Fruit fly (Drosophila melanogaster): Measurements from ENCODE around the gene Tango14.

The Tango14 gene

DNA sequence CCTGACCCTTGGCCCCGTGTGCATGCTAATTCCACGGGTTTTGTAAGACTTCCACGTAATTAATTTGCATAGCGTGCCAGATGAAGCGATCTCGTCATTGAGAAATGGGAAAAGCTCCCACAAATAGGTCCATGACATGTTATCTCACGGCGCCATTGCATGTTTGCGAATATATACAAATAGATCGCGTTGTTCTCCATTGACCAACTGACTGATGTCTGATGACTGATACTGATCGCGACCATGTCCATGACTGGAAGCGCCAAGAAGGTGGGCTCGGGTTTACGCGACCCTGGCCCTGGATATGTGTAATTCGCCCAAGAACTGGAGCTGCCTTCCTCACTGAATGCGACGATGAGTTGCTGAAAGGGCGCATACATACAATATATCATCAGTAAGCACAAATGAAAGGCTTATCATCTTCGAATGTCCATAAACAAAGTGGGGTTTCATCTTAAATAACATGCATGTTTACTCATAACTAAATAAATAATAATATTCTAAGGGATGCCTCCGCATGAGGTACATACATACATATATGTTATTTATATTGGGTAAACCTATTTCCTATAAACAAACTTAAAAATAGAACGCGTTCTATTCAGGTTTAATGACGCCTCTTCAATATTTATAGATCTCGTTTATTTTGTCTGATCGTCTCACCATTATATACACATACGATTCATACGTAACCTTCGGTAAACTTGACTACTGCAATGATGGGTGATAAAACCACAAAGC is 35.2 kb upstream of the Tango14 start (continued):
- no peak for TF ChIP-seq CG12071 (GFP tag; optimal IDR thresholded peaks at IDR 0.05)
- no peak for TF ChIP-seq Hr51 (GFP tag; optimal IDR thresholded peaks at IDR 0.05)
- TF ChIP-seq NfI (GFP tag; optimal IDR thresholded peaks at IDR 0.05): no peak
- no peak for TF ChIP-seq CG6683 (GFP tag; optimal IDR thresholded peaks at IDR 0.05)
- TF ChIP-seq abd-A (tag; optimal IDR thresholded peaks at IDR 0.05): peak; percentile 22
- no peak for TF ChIP-seq dpn (GFP tag; optimal IDR thresholded peaks at IDR 0.05)
- TF ChIP-seq wdn (GFP tag; IDR thresholded peaks at IDR 0.05): no peak
- TF ChIP-seq CG2678 (tag; optimal IDR thresholded peaks at IDR 0.05): peak; percentile 72
- TF ChIP-seq shn (GFP tag; optimal IDR thresholded peaks at IDR 0.05): no peak
- TF ChIP-seq ind (GFP tag; optimal IDR thresholded peaks at IDR 0.05): no peak
- TF ChIP-seq CG18476 (GFP tag; optimal IDR thresholded peaks at IDR 0.05): peak; percentile 29
- TF ChIP-seq CG32532 (GFP tag; IDR thresholded peaks at IDR 0.05): no peak
- no peak for TF ChIP-seq CG12236 (GFP tag; optimal IDR thresholded peaks at IDR 0.05)
- no peak for TF ChIP-seq Ets97D (GFP tag; optimal IDR thresholded peaks at IDR 0.05)
- no peak for TF ChIP-seq pum (GFP tag; optimal IDR thresholded peaks at IDR 0.05)
- TF ChIP-seq Ptx1 (GFP tag; IDR thresholded peaks at IDR 0.05): no peak
- TF ChIP-seq HmgZ (tag; optimal IDR thresholded peaks at IDR 0.05): peak; percentile 23
- TF ChIP-seq CG8765 (GFP tag; IDR thresholded peaks at IDR 0.05): no peak
- TF ChIP-seq MBD-R2 (GFP tag; IDR thresholded peaks at IDR 0.05): no peak
- no peak for TF ChIP-seq Rx (GFP tag; IDR thresholded peaks at IDR 0.05)
- no peak for TF ChIP-seq Atf6 (GFP tag; IDR thresholded peaks at IDR 0.05)
- no peak for TF ChIP-seq Dll (GFP tag; IDR thresholded peaks at IDR 0.05; ENCODE audit: partially characterized antibody)
- TF ChIP-seq CG3995 (GFP tag; optimal IDR thresholded peaks at IDR 0.05): no peak
- peak; percentile 11 for TF ChIP-seq CG4424 (GFP tag; optimal IDR thresholded peaks at IDR 0.05)
- no peak for TF ChIP-seq Myb (GFP tag; optimal IDR thresholded peaks at IDR 0.05)
- no peak for TF ChIP-seq nom (GFP tag; optimal IDR thresholded peaks at IDR 0.05)
- TF ChIP-seq CG1529 (GFP tag; optimal IDR thresholded peaks at IDR 0.05): peak; percentile 64
- TF ChIP-seq CG16815 (GFP tag; optimal IDR thresholded peaks at IDR 0.05): no peak
- peak; percentile 77 for TF ChIP-seq CG3407 (GFP tag; optimal IDR thresholded peaks at IDR 0.05)
- peak; percentile 77 for TF ChIP-seq Blimp-1 (GFP tag; optimal IDR thresholded peaks at IDR 0.05)
- TF ChIP-seq CG13775 (GFP tag; optimal IDR thresholded peaks at IDR 0.05): no peak
- TF ChIP-seq ara (GFP tag; IDR thresholded peaks at IDR 0.05): peak; percentile 59; the same call in 1 of the 2 replicates
- no peak for TF ChIP-seq B-H1 (GFP tag; IDR thresholded peaks at IDR 0.05)
- TF ChIP-seq CG12299 (tag; optimal IDR thresholded peaks at IDR 0.05): peak; percentile 43
- TF ChIP-seq CG6654 (GFP tag; optimal IDR thresholded peaks at IDR 0.05): no peak
- TF ChIP-seq CG18262 (tag; optimal IDR thresholded peaks at IDR 0.05): peak; percentile 68
- TF ChIP-seq CG7963 (GFP tag; IDR thresholded peaks at IDR 0.05; ENCODE audit: partially characterized antibody): no peak
- TF ChIP-seq btn (GFP tag; optimal IDR thresholded peaks at IDR 0.05): no peak
- TF ChIP-seq CG2712 (tag; optimal IDR thresholded peaks at IDR 0.05): peak; percentile 56
- no peak for TF ChIP-seq CG2889 (GFP tag; IDR thresholded peaks at IDR 0.05)
- peak; percentile 28 for TF ChIP-seq grau (tag; optimal IDR thresholded peaks at IDR 0.05)
- TF ChIP-seq ase (GFP tag; IDR thresholded peaks at IDR 0.05): no peak
- TF ChIP-seq wek (GFP tag; optimal IDR thresholded peaks at IDR 0.05): peak; percentile 27
- TF ChIP-seq fd102C (GFP tag; optimal IDR thresholded peaks at IDR 0.05): no peak
- TF ChIP-seq Med (GFP tag): peak; percentile 80
- TF ChIP-seq Dbx (GFP tag; IDR thresholded peaks at IDR 0.05): no peak
- TF ChIP-seq CHES-1-like (GFP tag; optimal IDR thresholded peaks at IDR 0.05): no peak
- no peak for TF ChIP-seq Fer1 (GFP tag; optimal IDR thresholded peaks at IDR 0.05)
- TF ChIP-seq bbx (GFP tag; IDR thresholded peaks at IDR 0.05; ENCODE audit: partially characterized antibody): no peak
- no peak for TF ChIP-seq tll (GFP tag; optimal IDR thresholded peaks at IDR 0.05)
